Fruit fly (Drosophila melanogaster) Kc167 (cell line): ENCODE measurements around the gene lsn.

Source experiments
- Myc ChIP-seq: fragments of >200 bp; optimal IDR thresholded peaks from 2 replicates; lab custom pipeline; 2017; ENCODE audit warnings: missing external identifiers
- Sin3A ChIP-seq: fragments of >200 bp; optimal IDR thresholded peaks from 2 replicates; lab custom pipeline; 2018; ENCODE audit warnings: missing external identifiers
- h ChIP-seq: fragments of >200 bp; optimal IDR thresholded peaks from 3 replicates; lab custom pipeline; 2018; ENCODE audit warnings: missing external identifiers
- insv ChIP-seq: fragments of >200 bp; optimal IDR thresholded peaks from 3 replicates; lab custom pipeline; 2018; ENCODE audit warnings: missing external identifiers
- psq ChIP-seq: fragments of >200 bp; optimal IDR thresholded peaks from 2 replicates; lab custom pipeline; 2017; ENCODE audit warnings: missing external identifiers
- ttk ChIP-seq: sonication (Bioruptor generic); optimal IDR thresholded peaks from 2 replicates; lab custom pipeline; 2017; ENCODE audit warnings: missing external identifiers

lsn gene

DNA sequence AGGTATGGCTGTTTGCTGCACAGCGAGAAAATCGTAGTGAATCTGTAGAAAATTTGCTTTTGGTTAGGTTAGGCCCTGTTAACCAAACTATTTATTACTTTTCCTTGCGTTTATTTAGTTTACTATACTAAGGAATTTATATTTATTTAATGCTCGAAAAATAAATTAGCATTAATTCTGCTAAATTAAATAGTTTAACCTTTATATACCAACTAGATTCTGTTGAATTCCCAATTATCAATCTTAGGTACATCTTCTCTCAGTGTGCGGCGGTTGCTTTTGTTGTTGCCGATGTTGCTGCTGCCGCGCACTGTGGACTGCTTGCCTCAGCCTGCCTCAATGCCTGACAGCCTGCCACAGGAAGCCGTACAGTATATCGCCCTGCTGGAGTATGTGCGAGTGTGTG lies 34.2 kb downstream of the lsn start:
- TF ChIP-seq psq (lab: Kevin White, UChicago) (no peak), Myc (lab: Kevin White, UChicago) (no peak), insv (no peak), h (lab: Kevin White, UChicago) (no peak), Sin3A (lab: Kevin White, UChicago) (no peak), ttk (no peak)

DNA sequence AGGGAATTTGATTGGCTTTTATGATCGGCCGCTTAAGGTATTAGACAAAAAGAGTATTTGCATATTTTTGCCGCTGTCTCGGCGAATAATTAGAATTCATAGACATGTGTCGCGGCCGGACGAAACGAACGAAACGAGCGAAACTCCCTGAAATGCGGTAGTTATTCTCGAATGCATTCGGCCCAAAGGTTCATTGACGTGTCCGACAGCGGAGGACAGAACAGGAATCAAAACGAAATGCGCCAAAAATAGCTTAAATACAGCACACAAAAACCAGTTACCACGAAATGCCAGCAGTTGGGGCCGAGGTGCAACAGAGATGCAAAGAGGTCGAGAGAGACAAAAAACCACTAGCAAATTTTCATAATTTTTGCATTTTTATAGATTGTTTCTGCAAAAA lies 39.4 kb downstream of the lsn start:
- TF ChIP-seq Myc (lab: Kevin White, UChicago) (no peak), psq (lab: Kevin White, UChicago) (no peak), Sin3A (lab: Kevin White, UChicago) (no peak), insv (no peak), h (lab: Kevin White, UChicago) (no peak), ttk (no peak)

DNA sequence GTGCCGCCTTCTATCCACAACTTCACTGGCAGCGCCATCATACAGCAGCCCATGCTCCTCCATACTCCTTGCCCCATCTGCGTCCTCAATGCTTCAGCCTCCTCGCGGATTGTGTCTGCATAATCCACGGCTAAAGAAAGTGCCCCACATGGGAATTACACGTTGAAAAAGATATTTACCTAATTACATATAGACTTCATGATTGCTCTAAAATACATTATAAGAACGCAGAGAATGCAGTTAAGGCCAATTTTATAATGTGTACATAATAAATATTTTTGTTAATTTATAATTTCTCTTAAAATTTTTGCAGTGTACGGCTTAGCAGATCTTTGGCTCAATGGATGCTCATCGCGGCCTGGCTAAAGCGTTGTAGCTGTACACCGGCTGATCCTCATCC lies 40.6 kb downstream of the lsn start:
- TF ChIP-seq h (lab: Kevin White, UChicago): no peak
- TF ChIP-seq Sin3A (lab: Kevin White, UChicago): no peak
- no peak for TF ChIP-seq ttk
- no peak for TF ChIP-seq Myc (lab: Kevin White, UChicago)
- TF ChIP-seq psq (lab: Kevin White, UChicago): no peak
- TF ChIP-seq insv: no peak

DNA sequence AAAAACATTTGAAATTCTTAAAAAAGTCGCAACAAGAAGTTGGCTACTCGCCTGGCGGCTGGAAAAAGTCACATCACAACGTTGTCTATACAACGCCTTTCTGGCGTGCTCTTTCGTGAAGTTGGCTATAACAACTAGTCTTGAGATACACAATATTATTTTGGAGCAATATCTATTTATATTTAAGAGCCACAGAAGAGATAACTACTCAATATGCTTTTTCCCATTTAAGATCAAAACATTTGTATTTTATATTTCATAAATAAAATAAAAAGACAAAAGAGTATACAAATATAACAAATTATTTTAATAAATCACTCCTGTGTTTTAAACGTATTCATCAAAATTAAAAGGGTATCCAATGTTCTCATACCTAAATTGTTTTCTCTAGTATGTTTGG lies 41.9 kb downstream of the lsn start:
- TF ChIP-seq Myc (lab: Kevin White, UChicago): no peak
- TF ChIP-seq ttk: no peak
- TF ChIP-seq Sin3A (lab: Kevin White, UChicago): no peak
- TF ChIP-seq h (lab: Kevin White, UChicago): no peak
- no peak for TF ChIP-seq insv
- no peak for TF ChIP-seq psq (lab: Kevin White, UChicago)

DNA sequence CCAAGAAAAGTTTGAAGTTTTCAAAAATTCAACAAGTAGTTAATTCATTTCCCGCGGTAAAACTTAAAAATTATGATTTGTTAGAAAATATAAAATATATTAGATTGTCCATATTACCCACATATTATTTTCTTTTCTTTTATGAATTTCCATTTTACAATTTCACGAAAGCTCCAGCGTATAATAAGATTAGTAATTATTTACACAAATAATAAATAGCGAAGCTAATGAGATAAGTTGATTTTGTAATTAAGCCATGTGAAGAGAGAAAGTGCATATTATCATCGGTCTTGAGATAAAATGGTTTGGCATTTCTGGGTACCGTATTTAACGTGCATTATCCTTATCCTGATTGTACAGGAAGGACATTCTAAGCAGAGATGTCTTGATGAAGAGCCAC lies 46.5 kb downstream of the lsn start, which contains the start of gene Qsox3:
TSS of gene Qsox3 (plus strand) at position 301 of the 400 bp plus-strand sequence.
- TF ChIP-seq Sin3A (lab: Kevin White, UChicago) (no peak), Myc (lab: Kevin White, UChicago) (no peak), h (lab: Kevin White, UChicago) (no peak), insv (no peak), psq (lab: Kevin White, UChicago) (no peak), ttk (no peak)

DNA sequence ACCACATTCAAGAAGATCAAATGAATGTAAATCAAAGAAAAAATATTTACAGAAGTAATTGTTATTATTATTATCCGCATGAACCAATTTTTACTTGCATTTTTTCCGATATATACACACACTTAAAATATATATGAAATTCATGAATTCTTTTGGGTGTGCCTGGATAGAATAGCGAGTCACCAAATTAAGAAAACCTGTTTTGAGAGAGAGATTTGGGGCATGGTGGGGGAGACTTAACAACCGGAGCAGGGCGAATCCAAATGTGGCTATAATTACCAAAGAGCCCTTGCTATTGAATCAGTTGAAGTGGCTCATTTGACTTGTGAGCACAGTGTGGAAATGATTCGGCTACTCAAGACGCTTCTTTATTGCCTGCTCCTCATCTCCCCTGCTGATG lies 48.5 kb downstream of the lsn start, which contains the start of gene Qsox2:
TSS of gene Qsox2 (plus strand) at position 301 of the 400 bp plus-strand sequence.
- no peak for TF ChIP-seq h (lab: Kevin White, UChicago)
- no peak for TF ChIP-seq Sin3A (lab: Kevin White, UChicago)
